Worm (Caenorhabditis elegans): ENCODE results near the gene kin-16.

ce11 chrII:9407020-9407419 lies 28.9 kb downstream of the kin-16 start, which contains the start of gene mpz-6:
- TF ChIP-seq nhr-6 (tag; optimal IDR thresholded peaks at IDR 0.05) (no peak), mdl-1 (tag; optimal IDR thresholded peaks at IDR 0.05) (no peak), mbf-1 (tag; optimal IDR thresholded peaks at IDR 0.05) (no peak)
